Worm (Caenorhabditis elegans) whole organism, mixed stage, embryonic: ENCODE results near the gene unc-7.

Source experiments
- bed-3 ChIP-seq: fragments of 200-800 bp; sonication (Bioruptor generic); optimal IDR thresholded peaks from 3 replicates; lab custom pipeline; 2018; ENCODE audit warnings: mild to moderate bottlenecking, missing genetic modification characterization, moderate library complexity, missing compliant biosample characterization
- blmp-1 ChIP-seq: fragments of 150-350 bp; optimal IDR thresholded peaks from 2 replicates; lab custom pipeline; 2014; ENCODE audit warnings: missing biosample characterization, missing genetic modification characterization
- ces-1 ChIP-seq: fragments of 150-350 bp; optimal IDR thresholded peaks from 2 replicates; lab custom pipeline; 2014; ENCODE audit warnings: missing biosample characterization, missing genetic modification reagents, missing genetic modification characterization
- cnd-1 ChIP-seq: fragments of 200-800 bp; sonication (Bioruptor generic); optimal IDR thresholded peaks from 2 replicates; lab custom pipeline; 2018; ENCODE audit warnings: mild to moderate bottlenecking, missing genetic modification characterization, missing compliant biosample characterization
- drap-1 ChIP-seq: fragments of 200-800 bp; sonication (Bioruptor generic); optimal IDR thresholded peaks from 3 replicates; lab custom pipeline; 2018; ENCODE audit warnings: mild to moderate bottlenecking, missing genetic modification characterization, missing compliant biosample characterization
- mab-5 ChIP-seq: fragments of 150-350 bp; optimal IDR thresholded peaks from 2 replicates; lab custom pipeline; 2014; ENCODE audit warnings: missing biosample characterization, missing genetic modification characterization
- nhr-28 ChIP-seq: fragments of 150-350 bp; optimal IDR thresholded peaks from 2 replicates; lab custom pipeline; 2014; ENCODE audit warnings: missing biosample characterization, missing genetic modification characterization
- nhr-76 ChIP-seq: sonication (generic microtip); optimal IDR thresholded peaks from 2 replicates; lab custom pipeline; 2017; ENCODE audit warnings: missing biosample characterization, missing genetic modification characterization
- pha-4 ChIP-seq: fragments of 150-350 bp; optimal IDR thresholded peaks from 2 replicates; lab custom pipeline; 2018; ENCODE audit warnings: missing biosample characterization, missing genetic modification reagents, missing genetic modification characterization
- tbx-8 ChIP-seq: fragments of 200-800 bp; sonication (Bioruptor generic); optimal IDR thresholded peaks from 2 replicates; lab custom pipeline; 2018; ENCODE audit warnings: mild to moderate bottlenecking, missing genetic modification characterization, moderate library complexity, missing compliant biosample characterization
- unc-62 ChIP-seq: fragments of 150-350 bp; optimal IDR thresholded peaks from 2 replicates; lab custom pipeline; 2014; ENCODE audit warnings: missing biosample characterization, missing genetic modification reagents, missing genetic modification characterization
- zip-8 ChIP-seq: fragments of 150-350 bp; optimal IDR thresholded peaks from 2 replicates; lab custom pipeline; 2014; ENCODE audit warnings: missing biosample characterization, missing genetic modification characterization

DNA sequence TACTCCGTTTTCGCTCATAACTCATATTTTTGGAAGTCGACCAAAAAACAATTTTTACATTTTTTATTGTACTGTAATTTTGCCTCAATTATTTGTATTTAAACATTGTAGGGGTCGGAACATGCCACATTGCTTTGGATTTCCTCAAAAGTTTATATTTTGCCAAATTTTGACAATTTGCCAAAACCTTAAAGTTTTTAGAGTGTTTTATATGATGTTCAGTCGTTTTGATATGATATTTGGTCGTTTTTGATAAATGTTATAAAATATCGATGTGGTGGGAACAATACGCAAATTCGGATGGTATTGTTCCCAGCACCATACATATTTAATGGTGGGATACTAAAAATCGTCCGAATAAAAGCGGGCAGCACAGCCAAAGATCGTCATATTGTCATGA, 16.6 kb upstream of the unc-7 start, which contains the start of gene T10B10.9:
- TF ChIP-seq cnd-1 (tag; lab: Kevin White, UChicago) (no peak), unc-62 (GFP tag; lab: Kevin White, UChicago) (no peak), ces-1 (GFP tag; lab: Kevin White, UChicago) (no peak), nhr-28 (tag; lab: Kevin White, UChicago) (no peak), nhr-76 (tag; lab: Kevin White, UChicago) (no peak), pha-4 (no peak), tbx-8 (GFP tag; lab: Kevin White, UChicago) (no peak), drap-1 (GFP tag; lab: Kevin White, UChicago) (no peak), bed-3 (GFP tag; lab: Kevin White, UChicago) (no peak), mab-5 (tag; lab: Kevin White, UChicago) (no peak), blmp-1 (tag; lab: Kevin White, UChicago) (no peak), zip-8 (tag; lab: Kevin White, UChicago) (no peak)
